Fruit fly (Drosophila melanogaster) whole organism, embryonic: Measurements from ENCODE around the gene dtn.

Experiments
- Atf3 ChIP-seq: fragments of 200-800 bp; sonication (Bioruptor generic); optimal IDR thresholded peaks from 3 replicates; lab custom pipeline; 2016; ENCODE audit warnings: missing biosample characterization, missing genetic modification characterization
- BtbVII ChIP-seq: fragments of 200-800 bp; sonication (Bioruptor generic); optimal IDR thresholded peaks from 3 replicates; lab custom pipeline; 2017; ENCODE audit warnings: missing biosample characterization, mild to moderate bottlenecking, missing genetic modification characterization
- CG11504 ChIP-seq: fragments of 200-800 bp; sonication (Bioruptor generic); optimal IDR thresholded peaks from 3 replicates; lab custom pipeline; 2019; ENCODE audit warnings: missing biosample characterization, mild to moderate bottlenecking, missing genetic modification characterization, moderate library complexity
- CG11696 ChIP-seq: fragments of 200-800 bp; sonication (Bioruptor generic); IDR thresholded peaks from 2 replicates; pipeline ENCODE4 v1.3.6; 2022; ENCODE audit warnings: missing biosample characterization, missing genetic modification characterization
- CG12104 ChIP-seq: fragments of 200-800 bp; sonication (Bioruptor generic); optimal IDR thresholded peaks from 3 replicates; lab custom pipeline; 2016; ENCODE audit warnings: missing biosample characterization, missing genetic modification characterization
- CG12769 ChIP-seq: fragments of 200-800 bp; sonication (Bioruptor generic); optimal IDR thresholded peaks from 2 replicates; lab custom pipeline; 2019; ENCODE audit warnings: missing biosample characterization, mild to moderate bottlenecking, missing genetic modification characterization, moderate library complexity
- CG15479 ChIP-seq: fragments of 200-800 bp; sonication (Bioruptor generic); optimal IDR thresholded peaks from 3 replicates; lab custom pipeline; 2019; ENCODE audit warnings: missing biosample characterization, mild to moderate bottlenecking, missing genetic modification characterization, moderate library complexity
- CG16779 ChIP-seq: fragments of 200-800 bp; sonication (Bioruptor generic); IDR thresholded peaks from 2 replicates; pipeline ENCODE4 v1.3.6; 2022; ENCODE audit warnings: missing biosample characterization, missing genetic modification characterization
- CG4282 ChIP-seq: fragments of 200-800 bp; sonication (Bioruptor generic); optimal IDR thresholded peaks from 2 replicates; lab custom pipeline; 2016; ENCODE audit warnings: missing biosample characterization, missing genetic modification characterization
- CG4730 ChIP-seq: fragments of 200-800 bp; sonication (Bioruptor generic); IDR thresholded peaks from 2 replicates; pipeline ENCODE4 v1.3.6; 2022; ENCODE audit warnings: missing biosample characterization, missing genetic modification characterization
- CG6254 ChIP-seq: fragments of 200-800 bp; sonication (Bioruptor generic); optimal IDR thresholded peaks from 3 replicates; lab custom pipeline; 2017; ENCODE audit warnings: mild to moderate bottlenecking, missing biosample characterization, missing genetic modification reagents, missing genetic modification characterization
- CG7556 ChIP-seq: fragments of 200-800 bp; sonication (Bioruptor generic); optimal IDR thresholded peaks from 2 replicates; lab custom pipeline; 2017; ENCODE audit warnings: missing biosample characterization, mild to moderate bottlenecking, missing genetic modification characterization
- CG8290 ChIP-seq, 3 experiments: fragments of 200-800 bp; sonication (Bioruptor generic); optimal IDR thresholded peaks; 2 replicates each; lab custom pipeline; 2016 to 2019; ENCODE audit warnings: missing biosample characterization in 3 of 3, missing genetic modification characterization in 3 of 3, mild to moderate bottlenecking in 2 of 3, moderate library complexity in 1 of 3
- CG9609 ChIP-seq: fragments of 200-800 bp; sonication (Bioruptor generic); optimal IDR thresholded peaks from 3 replicates; lab custom pipeline; 2016; ENCODE audit warnings: missing biosample characterization, missing genetic modification characterization
- CTCF ChIP-seq: fragments of 200-800 bp; sonication (Bioruptor generic); optimal IDR thresholded peaks from 2 replicates; lab custom pipeline; 2017; ENCODE audit warnings: missing biosample characterization, mild to moderate bottlenecking, missing genetic modification characterization, moderate library complexity
- D19B ChIP-seq: fragments of 200-800 bp; sonication (Bioruptor generic); optimal IDR thresholded peaks from 2 replicates; lab custom pipeline; 2017; ENCODE audit warnings: missing biosample characterization, mild to moderate bottlenecking, missing genetic modification characterization
- Dad ChIP-seq: fragments of 200-800 bp; sonication (Bioruptor generic); optimal IDR thresholded peaks from 3 replicates; lab custom pipeline; 2016; ENCODE audit warnings: missing biosample characterization, missing genetic modification characterization
- Dfd ChIP-seq, 2 experiments: fragments of >200 bp; optimal IDR thresholded peaks; 2 replicates each; lab custom pipeline; 2017; ENCODE audit warnings: missing biosample characterization in 2 of 2, missing genetic modification characterization in 2 of 2
- Doc3 ChIP-seq: fragments of 200-800 bp; sonication (Bioruptor generic); IDR thresholded peaks from 3 replicates; pipeline ENCODE4 v1.3.6; 2022; ENCODE audit warnings: missing biosample characterization, missing genetic modification characterization; ENCODE audit not compliant: partially characterized antibody
- Dref ChIP-seq: fragments of 200-800 bp; sonication (Bioruptor generic); IDR thresholded peaks from 2 replicates; pipeline ENCODE4 v1.3.6; 2022; ENCODE audit warnings: missing biosample characterization, missing genetic modification characterization
- E2f2 ChIP-seq: fragments of 200-800 bp; sonication (Bioruptor generic); IDR thresholded peaks from 2 replicates; pipeline ENCODE4 v1.3.6; 2022; ENCODE audit warnings: missing biosample characterization, missing genetic modification characterization
- ERR ChIP-seq: fragments of 200-800 bp; sonication (Bioruptor generic); optimal IDR thresholded peaks from 2 replicates; lab custom pipeline; 2016; ENCODE audit warnings: missing biosample characterization, missing genetic modification characterization
- Hmr ChIP-seq: fragments of 200-800 bp; sonication (Bioruptor generic); optimal IDR thresholded peaks from 3 replicates; lab custom pipeline; 2017; ENCODE audit warnings: mild to moderate bottlenecking, missing biosample characterization, missing genetic modification reagents, missing genetic modification characterization
- Max ChIP-seq: fragments of 200-800 bp; sonication (Bioruptor generic); optimal IDR thresholded peaks from 2 replicates; lab custom pipeline; 2016; ENCODE audit warnings: missing biosample characterization, mild to moderate bottlenecking, missing genetic modification characterization
- NFAT ChIP-seq: fragments of 200-800 bp; sonication (Bioruptor generic); IDR thresholded peaks from 2 replicates; pipeline ENCODE4 v1.3.6; 2022; ENCODE audit warnings: missing biosample characterization, missing genetic modification characterization
- Scr ChIP-seq: fragments of 200-800 bp; sonication (Bioruptor generic); IDR thresholded peaks from 2 replicates; pipeline ENCODE4 v1.3.6; 2022; ENCODE audit warnings: missing biosample characterization, missing genetic modification characterization; ENCODE audit not compliant: partially characterized antibody
- Tbp ChIP-seq: fragments of >200 bp; optimal IDR thresholded peaks from 2 replicates; lab custom pipeline; 2018; ENCODE audit warnings: missing biosample characterization, missing genetic modification characterization
- Trl ChIP-seq, 3 experiments: fragments of >200 bp in 2 of 3; fragments of 200-800 bp in 1 of 3; sonication (Bioruptor generic) in 1 of 3; optimal IDR thresholded peaks; 2 replicates in 1 of 3; 3 replicates in 2 of 3; lab custom pipeline; 2016 to 2017; ENCODE audit warnings: missing biosample characterization in 1 of 3, missing genetic modification characterization in 1 of 3
- Xbp1 ChIP-seq: fragments of 200-800 bp; sonication (Bioruptor generic); optimal IDR thresholded peaks from 3 replicates; lab custom pipeline; 2016; ENCODE audit warnings: missing biosample characterization, mild to moderate bottlenecking, missing genetic modification characterization
- cg ChIP-seq: fragments of 200-800 bp; sonication (Bioruptor generic); optimal IDR thresholded peaks from 3 replicates; lab custom pipeline; 2019; ENCODE audit warnings: missing biosample characterization, mild to moderate bottlenecking, missing genetic modification characterization, moderate library complexity
- ems ChIP-seq: fragments of 200-800 bp; sonication (Bioruptor generic); optimal IDR thresholded peaks from 3 replicates; lab custom pipeline; 2016; ENCODE audit warnings: missing biosample characterization, missing genetic modification characterization
- gsb-n ChIP-seq: fragments of 200-800 bp; sonication (Bioruptor generic); optimal IDR thresholded peaks from 3 replicates; lab custom pipeline; 2018; ENCODE audit warnings: missing biosample characterization, mild to moderate bottlenecking, missing genetic modification characterization
- h ChIP-seq: fragments of >200 bp; optimal IDR thresholded peaks from 2 replicates; lab custom pipeline; 2017
- her ChIP-seq: fragments of 200-800 bp; sonication (Bioruptor generic); optimal IDR thresholded peaks from 2 replicates; lab custom pipeline; 2016; ENCODE audit warnings: missing biosample characterization, missing genetic modification characterization
- jumu ChIP-seq: fragments of 200-800 bp; sonication (Bioruptor generic); optimal IDR thresholded peaks from 3 replicates; lab custom pipeline; 2016; ENCODE audit warnings: missing biosample characterization, missing genetic modification characterization
- kay ChIP-seq: fragments of 200-800 bp; sonication (Bioruptor generic); optimal IDR thresholded peaks from 2 replicates; lab custom pipeline; 2016; ENCODE audit warnings: missing biosample characterization, missing genetic modification characterization
- lbe ChIP-seq: fragments of 200-800 bp; sonication (Bioruptor generic); optimal IDR thresholded peaks from 2 replicates; lab custom pipeline; 2016; ENCODE audit warnings: missing biosample characterization, mild to moderate bottlenecking, missing genetic modification characterization
- lilli ChIP-seq: fragments of 200-800 bp; sonication (Bioruptor generic); optimal IDR thresholded peaks from 3 replicates; lab custom pipeline; 2016; ENCODE audit warnings: missing biosample characterization, missing genetic modification characterization
- lmd ChIP-seq: fragments of 200-800 bp; sonication (Bioruptor generic); IDR thresholded peaks from 2 replicates; pipeline ENCODE4 v1.3.6; 2022; ENCODE audit warnings: missing biosample characterization, missing genetic modification characterization
- oc ChIP-seq: fragments of 200-800 bp; sonication (Bioruptor generic); optimal IDR thresholded peaks from 2 replicates; lab custom pipeline; 2018; ENCODE audit warnings: missing biosample characterization, mild to moderate bottlenecking, missing genetic modification characterization, moderate library complexity
- pfk ChIP-seq: fragments of 200-800 bp; sonication (Bioruptor generic); optimal IDR thresholded peaks from 2 replicates; lab custom pipeline; 2018; ENCODE audit warnings: missing biosample characterization, mild to moderate bottlenecking, missing genetic modification characterization, moderate library complexity
- pita ChIP-seq: fragments of 200-800 bp; sonication (Bioruptor generic); optimal IDR thresholded peaks from 2 replicates; lab custom pipeline; 2017; ENCODE audit warnings: missing biosample characterization, mild to moderate bottlenecking, missing genetic modification characterization
- prd ChIP-seq, 3 experiments: fragments of >200 bp in 2 of 3; fragments of 200-800 bp in 1 of 3; sonication (Bioruptor generic) in 1 of 3; optimal IDR thresholded peaks in 2 of 3; IDR thresholded peaks in 1 of 3; 2 replicates in 2 of 3; 3 replicates in 1 of 3; pipeline versions ENCODE4 v1.3.6 to Lab custom; 2017 to 2022; ENCODE audit warnings: missing biosample characterization in 1 of 3, missing genetic modification characterization in 1 of 3
- pzg ChIP-seq: fragments of 200-800 bp; sonication (Bioruptor generic); optimal IDR thresholded peaks from 3 replicates; lab custom pipeline; 2018; ENCODE audit warnings: missing biosample characterization, mild to moderate bottlenecking, missing genetic modification characterization, moderate library complexity
- ro ChIP-seq: fragments of 200-800 bp; sonication (Bioruptor generic); IDR thresholded peaks from 2 replicates; pipeline ENCODE4 v1.3.6; 2022; ENCODE audit warnings: missing biosample characterization, missing genetic modification characterization
- sisA ChIP-seq: fragments of 200-800 bp; sonication (Bioruptor generic); IDR thresholded peaks from 2 replicates; pipeline ENCODE4 v1.3.6; 2022; ENCODE audit warnings: missing biosample characterization, missing genetic modification characterization
- sob ChIP-seq: fragments of 200-800 bp; sonication (Bioruptor generic); IDR thresholded peaks from 2 replicates; pipeline ENCODE4 v1.3.6; 2022; ENCODE audit warnings: missing biosample characterization, missing genetic modification characterization
- ssp ChIP-seq: fragments of 200-800 bp; sonication (Bioruptor generic); IDR thresholded peaks from 2 replicates; pipeline ENCODE4 v1.3.6; 2022; ENCODE audit warnings: missing biosample characterization, missing genetic modification characterization
- tap ChIP-seq: fragments of 200-800 bp; optimal IDR thresholded peaks from 3 replicates; lab custom pipeline; 2019; ENCODE audit warnings: missing biosample characterization, mild to moderate bottlenecking, missing genetic modification characterization, moderate library complexity
- yki ChIP-seq: fragments of >200 bp; optimal IDR thresholded peaks from 3 replicates; lab custom pipeline; 2018
- z ChIP-seq: fragments of 200-800 bp; sonication (Bioruptor generic); IDR thresholded peaks from 3 replicates; pipeline ENCODE4 v1.3.6; 2022; ENCODE audit warnings: missing biosample characterization, missing genetic modification characterization

The dtn gene

dm6 chrX:6255414-6255915, 30.0 kb downstream of the dtn start, which contains the start of the genes Rbcn-3A and Spx (continued):
- no peak for TF ChIP-seq Trl (optimal IDR thresholded peaks at IDR 0.05; lab: Kevin White, UChicago)
- no peak for TF ChIP-seq Trl (GFP tag; optimal IDR thresholded peaks at IDR 0.05; lab: Kevin White, UChicago)
- no peak for TF ChIP-seq Atf3 (GFP tag; lab: Kevin White, UChicago)
- no peak for TF ChIP-seq CG11696 (GFP tag; lab: Robert Waterston, UW)
- TF ChIP-seq pita (GFP tag; lab: Kevin White, UChicago): no peak
- TF ChIP-seq CG11504 (tag; lab: Kevin White, UChicago): peak; percentile 24
- TF ChIP-seq ems (GFP tag; lab: Kevin White, UChicago): no peak
- no peak for TF ChIP-seq ro (GFP tag; lab: Robert Waterston, UW)
- TF ChIP-seq CTCF (GFP tag; lab: Kevin White, UChicago): no peak
- TF ChIP-seq E2f2 (GFP tag; lab: Robert Waterston, UW): peak; percentile 34; the same call in 1 of the 2 replicates
- TF ChIP-seq ERR: no peak
- TF ChIP-seq sisA (GFP tag; lab: Robert Waterston, UW): 0 out of 2 replicates have a peak, but pooled peaks have one; percentile 14
- TF ChIP-seq Dref (GFP tag; lab: Robert Waterston, UW): peak; percentile 77
- TF ChIP-seq CG16779 (GFP tag; lab: Robert Waterston, UW): no peak
- TF ChIP-seq Hmr (GFP tag; lab: Kevin White, UChicago): peak; percentile 27
- TF ChIP-seq pzg (GFP tag; lab: Kevin White, UChicago): peak; percentile 42
- peak; percentile 89 for TF ChIP-seq Doc3 (GFP tag; lab: Robert Waterston, UW)
- no peak for TF ChIP-seq tap (tag; lab: Kevin White, UChicago)
- peak; percentile 32 for TF ChIP-seq lilli
- no peak for TF ChIP-seq kay (GFP tag; lab: Kevin White, UChicago)
- no peak for TF ChIP-seq Tbp
- TF ChIP-seq NFAT: no peak
- TF ChIP-seq her (GFP tag; lab: Kevin White, UChicago): no peak
- TF ChIP-seq CG4730: no peak
- no peak for TF ChIP-seq CG12769 (tag; lab: Kevin White, UChicago)
- no peak for TF ChIP-seq BtbVII (GFP tag; lab: Kevin White, UChicago)
- TF ChIP-seq lmd (GFP tag; lab: Robert Waterston, UW): no peak; the same call in 1 of the 2 replicates
- TF ChIP-seq CG9609 (GFP tag; lab: Kevin White, UChicago): no peak
- TF ChIP-seq ssp: no peak
- no peak for TF ChIP-seq z (GFP tag; lab: Robert Waterston, UW)
- TF ChIP-seq prd (optimal IDR thresholded peaks at IDR 0.05; lab: Kevin White, UChicago): no peak
- TF ChIP-seq prd (GFP tag; IDR thresholded peaks at IDR 0.05; lab: Robert Waterston, UW): peak; percentile 41; the same call in 1 of the 3 replicates
- TF ChIP-seq gsb-n (tag; lab: Kevin White, UChicago): no peak
- TF ChIP-seq CG4282 (GFP tag; lab: Kevin White, UChicago): no peak
- TF ChIP-seq CG7556 (GFP tag; lab: Kevin White, UChicago): peak; percentile 1
- TF ChIP-seq oc (tag; lab: Kevin White, UChicago): no peak
- no peak for TF ChIP-seq Max (GFP tag; lab: Kevin White, UChicago)
- TF ChIP-seq D19B (GFP tag; lab: Kevin White, UChicago): no peak
- no peak for TF ChIP-seq yki (lab: Kevin White, UChicago)
- TF ChIP-seq cg (GFP tag; lab: Kevin White, UChicago): no peak
- TF ChIP-seq Scr: peak; percentile 94
- peak; percentile 28; the same call in 1 of the 2 replicates for TF ChIP-seq sob
- no peak for TF ChIP-seq Dad (GFP tag; lab: Kevin White, UChicago)
- TF ChIP-seq Xbp1 (GFP tag; lab: Kevin White, UChicago): peak; percentile 40
- no peak for TF ChIP-seq CG8290 (GFP tag; optimal IDR thresholded peaks at IDR 0.05; lab: Kevin White, UChicago)
- no peak for TF ChIP-seq CG8290 (tag; optimal IDR thresholded peaks at IDR 0.05; lab: Kevin White, UChicago)
- TF ChIP-seq lbe (GFP tag; lab: Kevin White, UChicago): peak; percentile 24
- TF ChIP-seq Dfd (GFP tag; optimal IDR thresholded peaks at IDR 0.05; lab: Kevin White, UChicago): no peak
- TF ChIP-seq h: no peak
- TF ChIP-seq jumu (GFP tag; lab: Kevin White, UChicago): no peak
- TF ChIP-seq CG6254 (GFP tag; lab: Kevin White, UChicago): no peak
- TF ChIP-seq CG15479 (GFP tag; lab: Kevin White, UChicago): no peak
- TF ChIP-seq CG12104 (GFP tag; lab: Kevin White, UChicago): no peak
- TF ChIP-seq pfk (GFP tag; lab: Kevin White, UChicago): no peak
